Worm (Caenorhabditis elegans): Measurements from ENCODE around the gene itr-1.
A peak's percentile ranks its signal among the peaks of the same experiment; 100 is the strongest.

The itr-1 gene

DNA sequence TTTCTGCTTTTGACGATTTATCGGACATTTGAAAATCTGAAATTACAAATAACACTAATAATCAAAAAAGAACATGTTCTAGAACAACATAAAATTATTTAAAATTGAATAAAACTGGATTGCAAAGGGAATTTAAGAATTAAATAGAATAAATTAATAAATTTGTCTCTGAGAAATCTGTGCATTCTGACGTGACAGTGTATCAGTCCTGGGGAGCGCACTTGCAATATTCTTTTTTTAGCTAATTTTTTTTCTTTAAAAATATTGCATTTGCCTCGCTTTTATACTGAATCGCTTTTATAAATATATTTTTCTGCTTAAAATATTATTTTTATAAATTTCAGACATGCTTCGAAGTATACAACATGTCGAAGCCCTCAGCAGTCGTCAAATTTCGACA, 34.7 kb downstream of the itr-1 start, which contains the start of the genes mrpl-1, emc-6 and mrps-24:
Gene mrpl-1 (minus strand): TSS at position 1 of the 400 bp plus-strand sequence.
Gene emc-6 (minus strand): TSS at position 36 of the 400 bp plus-strand sequence.
Gene mrps-24 (plus strand): TSS at position 345 of the 400 bp plus-strand sequence.
- TF ChIP-seq ceh-83 (GFP tag; optimal IDR thresholded peaks at IDR 0.05) (peak; percentile 20), nhr-237 (tag; optimal IDR thresholded peaks at IDR 0.05) (peak; percentile 37), sptf-1 (tag; optimal IDR thresholded peaks at IDR 0.05) (no peak), lsy-2 (tag; optimal IDR thresholded peaks at IDR 0.05) (peak; percentile 66), unc-39 (tag; optimal IDR thresholded peaks at IDR 0.05) (no peak), ces-1 (GFP tag; optimal IDR thresholded peaks at IDR 0.05) (peak; percentile 87), mep-1 (tag; optimal IDR thresholded peaks at IDR 0.05) (peak; percentile 18), unc-120 (tag; optimal IDR thresholded peaks at IDR 0.05; ENCODE audit: poor library complexity, severe bottlenecking) (peak; percentile 58), ceh-39 (tag; optimal IDR thresholded peaks at IDR 0.05) (peak; percentile 19)

DNA sequence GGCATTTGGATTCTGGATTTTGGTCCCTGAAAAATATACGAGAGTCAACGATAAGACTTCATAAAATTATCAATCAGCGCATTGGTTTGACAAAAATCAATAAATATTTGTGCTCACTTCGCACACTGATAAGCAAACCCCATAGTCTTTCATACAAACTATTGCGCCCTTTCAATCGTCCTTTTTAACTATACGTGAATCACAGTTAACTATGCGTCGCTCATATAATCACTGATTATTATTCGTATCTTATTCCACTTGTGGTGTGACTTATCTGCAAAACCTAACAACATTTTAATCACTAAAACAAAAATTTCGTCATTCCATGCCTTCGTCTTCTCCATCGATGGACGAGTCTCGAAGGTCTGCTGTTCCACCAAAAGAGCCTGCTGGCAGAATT, 35.9 kb downstream of the itr-1 start, which contains the start of gene nhr-8:
Gene nhr-8 (plus strand): TSS at position 160 of the 400 bp plus-strand sequence.
- TF ChIP-seq ceh-43 (GFP tag; optimal IDR thresholded peaks at IDR 0.05) (no peak), blmp-1 (tag; optimal IDR thresholded peaks at IDR 0.05) (no peak), ztf-11 (tag; optimal IDR thresholded peaks at IDR 0.05) (no peak), nhr-76 (tag; optimal IDR thresholded peaks at IDR 0.05) (no peak), nhr-237 (tag; optimal IDR thresholded peaks at IDR 0.05) (no peak), sptf-1 (tag; optimal IDR thresholded peaks at IDR 0.05) (no peak), M03D4.4 (tag; optimal IDR thresholded peaks at IDR 0.05) (no peak), mep-1 (tag; optimal IDR thresholded peaks at IDR 0.05) (no peak), zip-8 (tag; optimal IDR thresholded peaks at IDR 0.05) (no peak), bed-3 (GFP tag; optimal IDR thresholded peaks at IDR 0.05) (no peak), ham-2 (GFP tag; optimal IDR thresholded peaks at IDR 0.05) (no peak), unc-120 (tag; optimal IDR thresholded peaks at IDR 0.05; ENCODE audit: poor library complexity, severe bottlenecking) (no peak), elt-3 (tag; optimal IDR thresholded peaks at IDR 0.05) (no peak), ceh-39 (tag; optimal IDR thresholded peaks at IDR 0.05) (no peak)

DNA sequence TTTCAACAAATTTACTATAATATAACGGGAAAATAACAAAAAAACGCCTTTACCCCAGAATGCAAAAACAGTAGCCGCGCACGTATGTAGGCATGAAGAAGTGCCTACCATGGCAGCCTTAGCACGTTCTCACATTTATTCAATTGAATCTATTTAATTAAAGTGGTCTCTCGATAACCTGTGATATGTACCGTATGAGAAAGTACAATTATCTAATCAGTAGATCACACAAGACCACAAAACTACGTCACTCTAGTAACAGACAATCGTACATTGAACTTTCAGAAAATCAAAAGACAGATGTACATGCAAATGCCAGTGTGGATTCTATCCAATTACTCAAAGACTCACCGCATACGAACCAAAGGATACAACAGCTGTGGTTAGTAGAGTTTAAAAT, 37.3 kb downstream of the itr-1 start:
- TF ChIP-seq nhr-2 (tag; optimal IDR thresholded peaks at IDR 0.05) (no peak), lsy-2 (tag; optimal IDR thresholded peaks at IDR 0.05) (no peak)

DNA sequence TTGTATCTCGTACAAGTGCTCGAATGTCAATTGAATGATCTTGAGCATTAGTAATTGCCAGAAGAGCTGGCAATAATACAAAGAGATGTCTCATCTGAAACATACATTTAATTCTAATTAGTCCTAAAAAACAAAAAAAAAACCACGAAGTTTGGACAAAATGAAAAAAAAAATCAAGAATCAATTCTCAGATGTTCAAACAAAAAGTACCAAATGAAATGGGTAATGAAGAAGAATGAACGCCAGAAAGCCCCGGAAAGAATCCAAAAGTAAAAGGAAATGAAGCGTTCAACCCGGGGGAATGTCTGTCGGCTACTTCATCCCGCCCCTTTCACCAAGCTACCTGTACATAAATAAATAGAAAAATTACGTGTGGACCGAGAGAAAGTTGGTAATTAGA, 42.9 kb downstream of the itr-1 start, which contains the start of gene F33D4.6:
Gene F33D4.6 (minus strand): TSS at position 101 of the 400 bp plus-strand sequence.
- TF ChIP-seq cnd-1 (tag; optimal IDR thresholded peaks at IDR 0.05) = no peak
- no peak for TF ChIP-seq ceh-39 (tag; optimal IDR thresholded peaks at IDR 0.05)
- no peak for TF ChIP-seq elt-1 (tag; optimal IDR thresholded peaks at IDR 0.05; ENCODE audit: borderline replicate concordance, insufficient read depth)
- no peak for TF ChIP-seq mab-5 (tag; optimal IDR thresholded peaks at IDR 0.05)
- no peak for TF ChIP-seq ceh-83 (GFP tag; optimal IDR thresholded peaks at IDR 0.05)
- no peak for TF ChIP-seq nhr-2 (tag; optimal IDR thresholded peaks at IDR 0.05)

DNA sequence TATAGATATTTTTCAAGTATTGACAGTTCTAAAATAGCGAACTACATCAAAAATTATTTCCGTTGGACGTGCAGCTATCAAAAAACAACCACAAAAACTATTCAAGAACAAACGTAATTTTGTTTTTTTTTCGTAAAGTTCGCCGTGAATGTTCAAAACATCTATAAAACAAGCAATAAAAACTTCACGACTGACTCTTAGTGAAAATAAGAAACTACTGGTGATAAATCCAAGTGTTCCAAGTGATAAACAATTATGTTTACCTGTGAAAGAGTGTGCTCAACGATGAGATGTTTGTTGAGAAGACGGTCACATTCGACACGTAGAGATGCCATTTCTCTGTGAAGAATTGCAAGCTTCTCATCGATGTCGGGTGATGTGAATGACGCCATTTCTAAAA, 47.8 kb downstream of the itr-1 start, which contains the start of gene C50F7.6:
Gene C50F7.6 (minus strand): TSS at position 394 of the 400 bp plus-strand sequence.
- TF ChIP-seq elt-1 (tag; optimal IDR thresholded peaks at IDR 0.05; ENCODE audit: borderline replicate concordance, insufficient read depth) = no peak
- TF ChIP-seq cnd-1 (tag; optimal IDR thresholded peaks at IDR 0.05) = no peak
- no peak for TF ChIP-seq flh-1 (GFP tag; optimal IDR thresholded peaks at IDR 0.05)
- no peak for TF ChIP-seq ceh-43 (GFP tag; optimal IDR thresholded peaks at IDR 0.05)
- no peak for TF ChIP-seq unc-39 (tag; optimal IDR thresholded peaks at IDR 0.05)
- TF ChIP-seq pha-4 (tag; optimal IDR thresholded peaks at IDR 0.05) = no peak
- no peak for TF ChIP-seq unc-62 (GFP tag; optimal IDR thresholded peaks at IDR 0.05)
- TF ChIP-seq ceh-39 (tag; optimal IDR thresholded peaks at IDR 0.05) = no peak
- no peak for TF ChIP-seq ceh-83 (GFP tag; optimal IDR thresholded peaks at IDR 0.05)
- no peak for TF ChIP-seq elt-3 (tag; optimal IDR thresholded peaks at IDR 0.05)
- TF ChIP-seq nhr-2 (tag; optimal IDR thresholded peaks at IDR 0.05) = no peak
- no peak for TF ChIP-seq snpc-4 (tag; optimal IDR thresholded peaks at IDR 0.05)

DNA sequence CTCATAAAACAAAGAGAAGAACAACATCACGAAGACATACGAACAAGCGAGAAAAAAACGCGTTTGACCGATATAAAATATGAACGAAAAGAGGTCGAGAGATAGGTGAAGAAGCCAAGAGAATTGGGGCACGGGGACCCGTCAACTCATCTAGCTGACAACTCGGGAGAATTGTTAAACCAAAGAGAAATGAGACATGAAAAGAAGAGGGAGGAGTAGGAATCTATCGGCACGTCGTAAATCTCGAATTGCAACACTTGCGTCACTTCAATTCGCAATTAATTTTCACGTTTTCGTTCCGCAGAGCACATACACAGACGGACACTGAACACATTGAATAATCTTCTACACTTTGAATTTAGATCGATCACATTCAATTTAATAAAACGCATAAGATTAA, 48.6 kb downstream of the itr-1 start:
- TF ChIP-seq ceh-83 (GFP tag; optimal IDR thresholded peaks at IDR 0.05) (no peak), sem-2 (GFP tag; optimal IDR thresholded peaks at IDR 0.05) (no peak), unc-120 (tag; optimal IDR thresholded peaks at IDR 0.05; ENCODE audit: poor library complexity, severe bottlenecking) (no peak), mab-5 (tag; optimal IDR thresholded peaks at IDR 0.05) (peak; percentile 5), bed-3 (GFP tag; optimal IDR thresholded peaks at IDR 0.05) (no peak), nhr-76 (tag; optimal IDR thresholded peaks at IDR 0.05) (no peak), zip-8 (tag; optimal IDR thresholded peaks at IDR 0.05) (no peak), blmp-1 (tag; optimal IDR thresholded peaks at IDR 0.05) (no peak), drap-1 (GFP tag; optimal IDR thresholded peaks at IDR 0.05) (no peak), unc-62 (GFP tag; optimal IDR thresholded peaks at IDR 0.05) (peak; percentile 95), M03D4.4 (tag; optimal IDR thresholded peaks at IDR 0.05) (no peak)

Measured in whole organism, mixed stage, embryonic.